Worm (Caenorhabditis elegans): ENCODE measurements around the gene cca-1.

cca-1 gene

DNA sequence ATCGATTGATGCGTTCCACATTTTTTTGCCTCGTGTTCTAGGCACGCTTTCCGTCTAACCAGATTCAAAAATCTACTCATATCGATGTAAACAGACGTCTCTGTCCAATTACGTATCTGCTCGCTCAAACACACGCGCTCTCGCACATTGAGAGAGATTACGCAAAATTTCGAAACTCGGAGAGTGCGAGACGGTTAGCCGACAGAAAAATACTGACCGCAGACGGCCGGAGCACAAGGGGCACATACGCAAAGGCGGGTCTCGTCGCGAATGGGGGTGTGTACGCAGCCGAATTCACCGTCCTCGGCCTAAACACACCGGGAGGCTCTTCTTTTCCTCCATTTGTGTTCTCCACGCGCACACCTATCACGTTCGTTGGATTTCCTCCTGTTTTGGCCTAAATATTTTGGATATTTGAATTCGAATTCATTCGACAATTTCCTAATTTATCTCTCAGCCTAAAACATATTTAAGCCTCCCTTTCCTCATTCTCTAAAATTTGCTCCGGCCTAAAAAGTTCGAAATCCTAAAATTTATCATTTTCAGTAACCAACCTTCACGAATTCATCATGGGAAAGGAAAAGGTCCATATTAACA is 52.5 kb downstream of the cca-1 start, which contains the start of gene eef-1A.2 (continued):
- TF ChIP-seq nhr-77 (tag; optimal IDR thresholded peaks at IDR 0.05) (peak; percentile 34), dmd-4 (tag; optimal IDR thresholded peaks at IDR 0.05) (no peak), skn-1 (tag; optimal IDR thresholded peaks at IDR 0.05) (no peak)

DNA sequence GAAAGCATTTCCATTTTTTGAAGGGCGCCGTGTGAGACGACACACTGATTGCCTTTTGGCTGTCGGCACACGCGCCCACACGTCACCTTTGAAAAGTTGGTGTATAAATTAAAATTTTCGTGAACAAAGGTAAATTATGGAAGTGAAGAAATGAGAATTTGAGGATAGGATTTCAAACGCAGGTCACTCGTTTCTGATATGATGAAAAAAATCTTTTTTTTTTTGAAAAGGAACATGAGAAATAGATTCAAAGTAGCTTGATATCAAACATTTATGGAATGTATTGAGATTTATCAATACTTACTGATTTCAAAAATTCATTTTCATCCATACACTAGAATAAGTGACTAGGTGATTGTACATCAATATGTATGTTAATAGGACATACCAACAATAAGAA is 58.2 kb downstream of the cca-1 start:
- TF ChIP-seq sma-9 (GFP tag; optimal IDR thresholded peaks at IDR 0.05) (no peak), sma-9 (tag; optimal IDR thresholded peaks at IDR 0.05) (no peak), ztf-11 (tag; optimal IDR thresholded peaks at IDR 0.05) (no peak)

DNA sequence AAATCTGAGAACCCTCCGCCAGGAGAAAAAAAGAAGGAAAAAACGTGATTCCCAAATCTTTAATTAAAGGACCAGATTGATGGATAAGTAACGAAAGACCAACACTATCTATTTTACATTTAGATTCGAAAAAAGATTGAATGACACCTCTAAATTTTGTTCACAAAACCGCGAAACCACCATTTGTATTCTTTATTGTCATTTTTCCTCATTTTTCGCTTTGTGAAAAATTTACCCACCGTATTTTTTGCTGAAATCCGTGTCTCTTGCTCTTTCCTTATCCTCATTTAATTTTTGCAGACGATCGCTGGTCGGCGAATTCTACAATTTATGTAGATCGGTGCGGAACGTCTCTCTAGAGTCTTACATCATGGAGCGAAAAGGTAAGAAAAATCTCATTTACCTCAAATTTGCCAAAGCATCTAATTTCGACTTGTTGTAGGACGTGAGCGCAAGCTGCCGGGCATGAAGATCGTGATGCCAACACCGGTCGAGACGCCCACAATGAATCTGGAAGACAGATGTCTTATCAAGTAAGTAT is 59.2 kb downstream of the cca-1 start, which contains the start of the genes sek-1 and R03G5.6:
sek-1 (plus strand) TSS at position 301 of the 541 bp plus-strand sequence.
R03G5.6 (minus strand) TSS at position 491 of the 541 bp plus-strand sequence.
- TF ChIP-seq egl-27 (tag; optimal IDR thresholded peaks at IDR 0.05) (no peak), blmp-1 (tag; optimal IDR thresholded peaks at IDR 0.05; ENCODE audit: insufficient read depth) (no peak), sma-9 (GFP tag; optimal IDR thresholded peaks at IDR 0.05) (no peak), sma-9 (tag; optimal IDR thresholded peaks at IDR 0.05) (no peak), aly-2 (tag; optimal IDR thresholded peaks at IDR 0.05) (no peak), unc-55 (GFP tag; optimal IDR thresholded peaks at IDR 0.05) (no peak), fos-1 (tag; optimal IDR thresholded peaks at IDR 0.05) (no peak), gmeb-1 (tag; optimal IDR thresholded peaks at IDR 0.05) (no peak), skn-1 (tag; optimal IDR thresholded peaks at IDR 0.05) (no peak), ZK546.5 (tag; optimal IDR thresholded peaks at IDR 0.05) (no peak), alr-1 (tag; optimal IDR thresholded peaks at IDR 0.05) (no peak), nhr-237 (tag; optimal IDR thresholded peaks at IDR 0.05) (no peak), mdl-1 (tag; optimal IDR thresholded peaks at IDR 0.05) (no peak), lsy-2 (tag; optimal IDR thresholded peaks at IDR 0.05) (no peak), lin-11 (tag; optimal IDR thresholded peaks at IDR 0.05) (no peak), sem-4 (tag; optimal IDR thresholded peaks at IDR 0.05) (no peak), mab-5 (tag; optimal IDR thresholded peaks at IDR 0.05) (no peak), ama-1 (optimal IDR thresholded peaks at IDR 0.05) (no peak), ztf-11 (tag; optimal IDR thresholded peaks at IDR 0.05) (no peak), ztf-4 (tag; optimal IDR thresholded peaks at IDR 0.05) (no peak), nhr-23 (tag; optimal IDR thresholded peaks at IDR 0.05) (no peak)

DNA sequence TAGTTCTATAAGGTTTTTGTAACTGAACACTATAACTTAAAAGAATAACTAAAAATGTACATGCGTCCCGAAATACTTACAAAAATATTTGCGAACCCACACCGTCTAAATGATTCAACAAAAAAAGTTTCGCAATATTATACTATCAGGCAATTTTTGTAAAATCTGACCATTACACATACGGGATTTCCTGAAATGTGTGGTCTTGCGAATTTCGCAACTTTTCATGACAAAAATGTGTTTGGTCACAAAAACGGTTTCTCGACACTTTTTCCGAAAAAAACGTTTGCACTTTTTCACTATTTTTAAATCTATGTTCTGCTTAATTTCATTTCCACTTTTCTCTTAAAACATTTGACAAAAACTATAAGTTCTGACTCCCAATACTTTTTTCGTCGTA is 60.5 kb downstream of the cca-1 start:
- TF ChIP-seq peb-1 (tag; optimal IDR thresholded peaks at IDR 0.05): no peak

DNA sequence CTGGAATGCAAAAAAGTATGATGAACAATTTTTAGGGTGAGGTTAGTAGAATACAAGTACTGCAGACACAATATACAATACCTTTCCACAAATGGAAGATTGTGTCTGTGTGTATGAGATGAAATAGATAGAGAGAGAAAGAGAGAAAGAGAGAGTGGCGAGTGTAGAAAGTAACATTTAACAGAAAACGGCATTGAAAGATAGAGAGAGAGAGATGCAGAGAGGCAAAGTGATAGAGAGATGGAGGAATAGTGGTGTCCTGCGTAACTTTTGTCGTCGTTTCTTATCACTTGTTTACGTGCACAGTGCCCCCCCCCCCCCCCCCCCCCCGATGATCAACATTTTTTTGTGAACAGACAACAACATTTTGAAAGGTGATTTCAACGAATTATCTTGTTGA is 61.0 kb downstream of the cca-1 start:
- no peak for TF ChIP-seq sem-4 (tag; optimal IDR thresholded peaks at IDR 0.05)
- no peak for TF ChIP-seq ztf-1 (GFP tag; conservative IDR thresholded peaks at IDR 0.05)
- TF ChIP-seq fos-1 (tag; optimal IDR thresholded peaks at IDR 0.05): peak; percentile 72
- TF ChIP-seq peb-1 (tag; optimal IDR thresholded peaks at IDR 0.05): no peak
- no peak for TF ChIP-seq nhr-11 (tag; optimal IDR thresholded peaks at IDR 0.05)
- peak; percentile 3 for TF ChIP-seq egl-27 (tag; optimal IDR thresholded peaks at IDR 0.05)
- no peak for TF ChIP-seq mbf-1 (tag; optimal IDR thresholded peaks at IDR 0.05)
- peak; percentile 15 for TF ChIP-seq ztf-4 (tag; optimal IDR thresholded peaks at IDR 0.05)
- no peak for TF ChIP-seq R02D3.7 (tag; optimal IDR thresholded peaks at IDR 0.05)
- no peak for TF ChIP-seq elt-3 (tag; optimal IDR thresholded peaks at IDR 0.05)
- TF ChIP-seq elt-1 (tag; optimal IDR thresholded peaks at IDR 0.05): no peak
- TF ChIP-seq lin-11 (tag; optimal IDR thresholded peaks at IDR 0.05): no peak
- TF ChIP-seq ceh-16 (tag; optimal IDR thresholded peaks at IDR 0.05): no peak
- TF ChIP-seq crh-2 (tag; optimal IDR thresholded peaks at IDR 0.05): peak; percentile 46
- TF ChIP-seq zag-1 (tag; optimal IDR thresholded peaks at IDR 0.05): no peak
- no peak for TF ChIP-seq mab-5 (tag; optimal IDR thresholded peaks at IDR 0.05)
- TF ChIP-seq unc-39 (tag; optimal IDR thresholded peaks at IDR 0.05): no peak
- no peak for TF ChIP-seq Y55F3AM.14 (GFP tag; optimal IDR thresholded peaks at IDR 0.05)
- TF ChIP-seq alr-1 (tag; optimal IDR thresholded peaks at IDR 0.05): no peak
- TF ChIP-seq lin-13 (GFP tag; optimal IDR thresholded peaks at IDR 0.05): no peak
- no peak for TF ChIP-seq ama-1 (optimal IDR thresholded peaks at IDR 0.05)
- TF ChIP-seq nhr-77 (tag; optimal IDR thresholded peaks at IDR 0.05): no peak
- TF ChIP-seq nhr-12 (tag; optimal IDR thresholded peaks at IDR 0.05): no peak
- no peak for TF ChIP-seq nhr-10 (tag; optimal IDR thresholded peaks at IDR 0.05)
- no peak for TF ChIP-seq snpc-4 (tag; optimal IDR thresholded peaks at IDR 0.05)
- no peak for TF ChIP-seq ZK546.5 (tag; optimal IDR thresholded peaks at IDR 0.05)
- no peak for TF ChIP-seq ztf-11 (tag; optimal IDR thresholded peaks at IDR 0.05)
- no peak for TF ChIP-seq ceh-82 (tag; optimal IDR thresholded peaks at IDR 0.05)
- peak; percentile 75 for TF ChIP-seq sma-9 (GFP tag; optimal IDR thresholded peaks at IDR 0.05)
- no peak for TF ChIP-seq sma-9 (tag; optimal IDR thresholded peaks at IDR 0.05)
- TF ChIP-seq lsy-2 (tag; optimal IDR thresholded peaks at IDR 0.05): peak in 1 of 2 experiments; percentile 10
- TF ChIP-seq nhr-237 (tag; optimal IDR thresholded peaks at IDR 0.05): no peak
- TF ChIP-seq dmd-4 (tag; optimal IDR thresholded peaks at IDR 0.05): no peak
- TF ChIP-seq sma-3 (GFP tag; optimal IDR thresholded peaks at IDR 0.05): peak; percentile 67
- peak; percentile 48 for TF ChIP-seq gmeb-1 (tag; optimal IDR thresholded peaks at IDR 0.05)
- TF ChIP-seq nhr-25 (tag; optimal IDR thresholded peaks at IDR 0.05): peak; percentile 65
- peak; percentile 35 for TF ChIP-seq unc-55 (GFP tag; optimal IDR thresholded peaks at IDR 0.05)
- no peak for TF ChIP-seq nhr-23 (tag; optimal IDR thresholded peaks at IDR 0.05)
